Fruit fly (Drosophila melanogaster): ENCODE results near the gene CG4238.

The CG4238 gene

dm6 chr2L:2022823-2023222 lies 13.2 kb downstream of the CG4238 start:
- TF ChIP-seq CG8924 (tag; optimal IDR thresholded peaks at IDR 0.05) (no peak), CG7839 (tag; optimal IDR thresholded peaks at IDR 0.05) (no peak), CG4820 (GFP tag; optimal IDR thresholded peaks at IDR 0.05) (no peak), CG4730 (GFP tag; IDR thresholded peaks at IDR 0.05) (no peak), CG34224 (GFP tag; IDR thresholded peaks at IDR 0.05; ENCODE audit: partially characterized antibody) (no peak)

DNA sequence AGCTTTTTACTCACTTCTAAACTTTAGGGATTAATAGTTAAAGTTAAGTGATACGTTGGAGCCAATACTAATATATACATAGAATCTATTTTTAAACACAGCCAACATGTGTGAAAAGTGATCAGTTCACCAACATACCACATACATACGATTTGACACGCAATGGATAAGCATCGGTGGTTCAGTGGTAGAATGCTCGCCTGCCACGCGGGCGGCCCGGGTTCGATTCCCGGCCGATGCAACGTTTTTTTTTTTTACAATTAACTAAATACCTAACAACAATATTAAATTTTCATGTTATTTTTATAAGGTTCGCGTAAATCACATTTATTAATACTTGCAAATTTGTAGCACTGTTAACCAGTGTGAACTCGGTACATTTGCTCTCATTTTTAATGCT lies 21.9 kb downstream of the CG4238 start:
- peak; percentile 97 for TF ChIP-seq Bdp1 (GFP tag; optimal IDR thresholded peaks at IDR 0.05)
- peak; percentile 33 for TF ChIP-seq Med (GFP tag)
- no peak for TF ChIP-seq run (tag; optimal IDR thresholded peaks at IDR 0.05)
- TF ChIP-seq CG3065 (GFP tag; optimal IDR thresholded peaks at IDR 0.05): no peak
- TF ChIP-seq HHEX (GFP tag; optimal IDR thresholded peaks at IDR 0.05): no peak
- TF ChIP-seq hb (GFP tag; IDR thresholded peaks at IDR 0.05; ENCODE audit: partially characterized antibody): peak; percentile 64; the same call in 1 of the 3 replicates
- TF ChIP-seq CG10321 (GFP tag; IDR thresholded peaks at IDR 0.05): no peak
- no peak for TF ChIP-seq CG6175 (GFP tag; IDR thresholded peaks at IDR 0.05)
- TF ChIP-seq CG14860 (GFP tag; IDR thresholded peaks at IDR 0.05; ENCODE audit: partially characterized antibody): peak; percentile 77
- peak; percentile 54; the same call in 1 of the 3 replicates for TF ChIP-seq knrl (GFP tag; IDR thresholded peaks at IDR 0.05; ENCODE audit: partially characterized antibody)
- peak; percentile 79 for TF ChIP-seq nerfin-2 (GFP tag; IDR thresholded peaks at IDR 0.05; ENCODE audit: partially characterized antibody)
- peak; percentile 77 for TF ChIP-seq ato (GFP tag; IDR thresholded peaks at IDR 0.05; ENCODE audit: partially characterized antibody)
- peak; percentile 68 for TF ChIP-seq Bgb (GFP tag; IDR thresholded peaks at IDR 0.05; ENCODE audit: partially characterized antibody)
- TF ChIP-seq CG34422 (GFP tag; IDR thresholded peaks at IDR 0.05): no peak
- peak; percentile 57 for TF ChIP-seq Scr (GFP tag; IDR thresholded peaks at IDR 0.05; ENCODE audit: partially characterized antibody)
- no peak for TF ChIP-seq CG14667 (GFP tag; IDR thresholded peaks at IDR 0.05)
- TF ChIP-seq maf-S (GFP tag; optimal IDR thresholded peaks at IDR 0.05): no peak
- peak; percentile 64; the same call in 2 of the 3 replicates for TF ChIP-seq CG7963 (GFP tag; IDR thresholded peaks at IDR 0.05; ENCODE audit: partially characterized antibody)
- no peak for TF ChIP-seq CG30020 (tag; optimal IDR thresholded peaks at IDR 0.05)
- TF ChIP-seq CG43689 (GFP tag; IDR thresholded peaks at IDR 0.05): no peak
- TF ChIP-seq vnd (GFP tag; IDR thresholded peaks at IDR 0.05; ENCODE audit: partially characterized antibody): peak; percentile 49; the same call in 2 of the 3 replicates
- peak; percentile 51; the same call in 1 of the 2 replicates for TF ChIP-seq hbn (GFP tag; IDR thresholded peaks at IDR 0.05; ENCODE audit: partially characterized antibody)
- no peak for TF ChIP-seq fru (optimal IDR thresholded peaks at IDR 0.05)
- no peak for TF ChIP-seq al (GFP tag; IDR thresholded peaks at IDR 0.05)
- peak; percentile 87 for TF ChIP-seq mld (GFP tag; IDR thresholded peaks at IDR 0.05; ENCODE audit: partially characterized antibody)
- no peak for TF ChIP-seq CG9817 (tag; optimal IDR thresholded peaks at IDR 0.05)
- TF ChIP-seq peb (GFP tag; IDR thresholded peaks at IDR 0.05): no peak
- no peak for TF ChIP-seq CG11723 (GFP tag; optimal IDR thresholded peaks at IDR 0.05)
- no peak for TF ChIP-seq CG4854 (GFP tag; optimal IDR thresholded peaks at IDR 0.05)
- TF ChIP-seq bbx (GFP tag; IDR thresholded peaks at IDR 0.05; ENCODE audit: partially characterized antibody): peak; percentile 71; the same call in 1 of the 2 replicates
- TF ChIP-seq CG34224 (GFP tag; IDR thresholded peaks at IDR 0.05; ENCODE audit: partially characterized antibody): peak; percentile 39; the same call in 2 of the 3 replicates
- TF ChIP-seq amos (GFP tag; IDR thresholded peaks at IDR 0.05; ENCODE audit: partially characterized antibody): peak; percentile 71; the same call in 1 of the 2 replicates
- TF ChIP-seq usp (GFP tag; optimal IDR thresholded peaks at IDR 0.05): no peak
- TF ChIP-seq inv (GFP tag; IDR thresholded peaks at IDR 0.05; ENCODE audit: partially characterized antibody): peak; percentile 36; the same call in 1 of the 2 replicates
- TF ChIP-seq CG16813 (GFP tag; IDR thresholded peaks at IDR 0.05; ENCODE audit: partially characterized antibody): peak; percentile 77
- no peak for TF ChIP-seq Oli (tag; optimal IDR thresholded peaks at IDR 0.05)
- peak; percentile 64 for TF ChIP-seq tna (GFP tag; IDR thresholded peaks at IDR 0.05; ENCODE audit: partially characterized antibody)
- TF ChIP-seq CG5180 (GFP tag; optimal IDR thresholded peaks at IDR 0.05): peak; percentile 13
- TF ChIP-seq Opbp (GFP tag; IDR thresholded peaks at IDR 0.05; ENCODE audit: partially characterized antibody): peak; percentile 83
- no peak for TF ChIP-seq zfh1 (GFP tag; IDR thresholded peaks at IDR 0.05)
- TF ChIP-seq HLH4C (GFP tag; IDR thresholded peaks at IDR 0.05; ENCODE audit: partially characterized antibody): peak; percentile 42; the same call in 1 of the 3 replicates
- TF ChIP-seq cg (GFP tag; optimal IDR thresholded peaks at IDR 0.05): peak; percentile 26
